Worm (Caenorhabditis elegans): Measurements from ENCODE around the gene abu-7.

The abu-7 gene

ce11 chrV:5200188-5200587, 35.6 kb upstream of the abu-7 start:
- TF ChIP-seq ceh-82 (tag; optimal IDR thresholded peaks at IDR 0.05), result no peak
- TF ChIP-seq fkh-10 (GFP tag; optimal IDR thresholded peaks at IDR 0.05), result peak; percentile 68
- no peak for TF ChIP-seq ceh-9 (tag; optimal IDR thresholded peaks at IDR 0.05)

- no peak for TF ChIP-seq ceh-9 (tag; optimal IDR thresholded peaks at IDR 0.05)
- TF ChIP-seq egl-27 (tag; optimal IDR thresholded peaks at IDR 0.05), result no peak
- TF ChIP-seq elt-3 (tag; optimal IDR thresholded peaks at IDR 0.05), result no peak
- TF ChIP-seq lsy-12 (tag; optimal IDR thresholded peaks at IDR 0.05), result no peak
Observed at ce11 chrV:5198240-5198639, 33.7 kb upstream of the abu-7 start, which contains the start of gene Y47A7.2. TSS of gene Y47A7.2 (minus strand) at chrV:5198340.

- TF ChIP-seq ceh-9 (tag; optimal IDR thresholded peaks at IDR 0.05) (no peak), mdl-1 (tag; optimal IDR thresholded peaks at IDR 0.05) (no peak), egl-5 (tag; optimal IDR thresholded peaks at IDR 0.05) (no peak), pha-4 (tag; optimal IDR thresholded peaks at IDR 0.05) (no peak), nhr-76 (tag; optimal IDR thresholded peaks at IDR 0.05) (no peak), snpc-4 (tag; optimal IDR thresholded peaks at IDR 0.05) (no peak), aly-2 (tag; optimal IDR thresholded peaks at IDR 0.05) (no peak), nhr-43 (tag; optimal IDR thresholded peaks at IDR 0.05; ENCODE audit: poor library complexity, severe bottlenecking) (no peak), unc-39 (tag; optimal IDR thresholded peaks at IDR 0.05) (no peak), elt-1 (tag; optimal IDR thresholded peaks at IDR 0.05) (no peak), sea-2 (GFP tag; optimal IDR thresholded peaks at IDR 0.05) (no peak), nhr-11 (tag; optimal IDR thresholded peaks at IDR 0.05) (no peak)
Observed at ce11 chrV:5194508-5194907, 29.9 kb upstream of the abu-7 start, which contains the start of gene abu-8. TSS of gene abu-8 (minus strand) at chrV:5194608.

- TF ChIP-seq jun-1 (tag; optimal IDR thresholded peaks at IDR 0.05) (peak; percentile 77), skn-1 (tag; optimal IDR thresholded peaks at IDR 0.05) (no peak), elt-2 (tag; optimal IDR thresholded peaks at IDR 0.05) (peak; percentile 92), ceh-16 (tag; optimal IDR thresholded peaks at IDR 0.05) (no peak), pqm-1 (tag; optimal IDR thresholded peaks at IDR 0.05) (peak; percentile 88), pha-4 (tag; optimal IDR thresholded peaks at IDR 0.05) (peak; percentile 42)
Observed at ce11 chrV:5192501-5192900, 27.9 kb upstream of the abu-7 start, which contains the start of gene C03A7.13. TSS of gene C03A7.13 (minus strand) at chrV:5192543.

ce11 chrV:5181612-5182011, 17.0 kb upstream of the abu-7 start, which contains the start of gene C03A7.2:
TSS of gene C03A7.2 (plus strand) at chrV:5181912.
- TF ChIP-seq egl-27 (tag; optimal IDR thresholded peaks at IDR 0.05), result no peak
- no peak for TF ChIP-seq nhr-67 (tag; optimal IDR thresholded peaks at IDR 0.05)
- TF ChIP-seq nhr-77 (tag; optimal IDR thresholded peaks at IDR 0.05), result no peak
- no peak for TF ChIP-seq ceh-9 (tag; optimal IDR thresholded peaks at IDR 0.05)
- TF ChIP-seq aly-2 (tag; optimal IDR thresholded peaks at IDR 0.05), result no peak
- no peak for TF ChIP-seq ceh-16 (tag; optimal IDR thresholded peaks at IDR 0.05)
- TF ChIP-seq R02D3.7 (tag; optimal IDR thresholded peaks at IDR 0.05), result no peak

ce11 chrV:5178051-5178450, 13.5 kb upstream of the abu-7 start:
- TF ChIP-seq nhr-237 (tag; optimal IDR thresholded peaks at IDR 0.05), result no peak
- TF ChIP-seq lin-15B (tag; optimal IDR thresholded peaks at IDR 0.05), result no peak
- TF ChIP-seq nhr-76 (tag; optimal IDR thresholded peaks at IDR 0.05), result no peak
- no peak for TF ChIP-seq fkh-10 (GFP tag; optimal IDR thresholded peaks at IDR 0.05)
- peak; percentile 47 for TF ChIP-seq elt-2 (tag; optimal IDR thresholded peaks at IDR 0.05)
- peak; percentile 42 for TF ChIP-seq pqm-1 (tag; optimal IDR thresholded peaks at IDR 0.05)

ce11 chrV:5177209-5177608, 12.6 kb upstream of the abu-7 start, which contains the start of gene ugt-51:
TSS of gene ugt-51 (minus strand) at chrV:5177309.
- TF ChIP-seq egl-5 (tag; optimal IDR thresholded peaks at IDR 0.05), result no peak
- TF ChIP-seq nhr-237 (tag; optimal IDR thresholded peaks at IDR 0.05), result no peak
- no peak for TF ChIP-seq ztf-4 (tag; optimal IDR thresholded peaks at IDR 0.05)
- no peak for TF ChIP-seq nhr-67 (tag; optimal IDR thresholded peaks at IDR 0.05)
- no peak for TF ChIP-seq nhr-23 (tag; optimal IDR thresholded peaks at IDR 0.05)
- TF ChIP-seq nhr-76 (tag; optimal IDR thresholded peaks at IDR 0.05), result no peak
- TF ChIP-seq nhr-12 (tag; optimal IDR thresholded peaks at IDR 0.05), result no peak
- peak; percentile 17 for TF ChIP-seq pqm-1 (tag; optimal IDR thresholded peaks at IDR 0.05)
